Fruit fly (Drosophila melanogaster): Measurements from ENCODE around the gene CG10510.

DNA sequence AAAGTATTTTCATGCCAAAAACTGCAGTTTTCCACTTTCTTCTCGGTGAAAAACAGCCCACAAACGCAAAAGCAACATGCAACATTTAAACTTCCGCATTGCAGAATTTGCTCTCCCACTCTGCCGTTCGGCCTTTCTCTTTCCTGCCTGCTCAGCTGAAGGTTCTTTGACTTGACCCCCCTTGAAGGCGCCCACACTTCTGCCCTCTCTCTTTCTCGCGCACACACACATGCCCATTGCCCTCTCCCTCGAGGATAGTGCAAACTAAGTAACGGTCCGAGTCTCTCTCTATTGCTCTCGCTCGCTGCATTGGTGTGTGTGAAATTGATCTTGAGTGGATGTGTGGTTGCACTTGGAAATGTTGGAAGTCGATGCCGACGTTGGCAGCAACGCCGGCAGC lies 15.8 kb upstream of the CG10510 start:
- no peak for TF ChIP-seq lola (GFP tag; optimal IDR thresholded peaks at IDR 0.05)
- TF ChIP-seq psq (GFP tag; optimal IDR thresholded peaks at IDR 0.05), result no peak
- no peak for TF ChIP-seq Dfd (GFP tag; optimal IDR thresholded peaks at IDR 0.05)
- no peak for TF ChIP-seq Rel (GFP tag; optimal IDR thresholded peaks at IDR 0.05)
- no peak for TF ChIP-seq Rel (tag; optimal IDR thresholded peaks at IDR 0.05)
- TF ChIP-seq br (GFP tag; optimal IDR thresholded peaks at IDR 0.05), result no peak
- no peak for TF ChIP-seq foxo (GFP tag; optimal IDR thresholded peaks at IDR 0.05)
- TF ChIP-seq h (GFP tag; optimal IDR thresholded peaks at IDR 0.05), result no peak
- TF ChIP-seq brk (GFP tag; optimal IDR thresholded peaks at IDR 0.05), result no peak
- no peak for TF ChIP-seq fru (GFP tag; optimal IDR thresholded peaks at IDR 0.05)
- no peak for TF ChIP-seq rgr (GFP tag; optimal IDR thresholded peaks at IDR 0.05)
- no peak for TF ChIP-seq jim (GFP tag; optimal IDR thresholded peaks at IDR 0.05)
- TF ChIP-seq ey (GFP tag; optimal IDR thresholded peaks at IDR 0.05), result no peak
- no peak for TF ChIP-seq sage (GFP tag; optimal IDR thresholded peaks at IDR 0.05)

Data from whole organism, wandering third instar larva.